Worm (Caenorhabditis elegans): ENCODE data around the gene str-149.

Gene str-149

ce11 chrV:16580424-16580823, 7.2 kb downstream of the str-149 start, which contains the start of gene nhr-271:
Gene nhr-271, minus strand, starts transcription at chrV:16580524.
- TF ChIP-seq him-1 (tag; optimal IDR thresholded peaks at IDR 0.05) (no peak), W03F9.2 (tag; optimal IDR thresholded peaks at IDR 0.05) (no peak), dao-5 (tag; optimal IDR thresholded peaks at IDR 0.05) (no peak)

- TF ChIP-seq dao-5 (tag; optimal IDR thresholded peaks at IDR 0.05): no peak
These were observed 7.8 kb downstream of the str-149 start for ce11 chrV:16581061-16581460.

ce11 chrV:16582973-16583372, 9.7 kb downstream of the str-149 start, which contains the start of gene str-150:
Gene str-150, plus strand, starts transcription at chrV:16583273.
- TF ChIP-seq W03F9.2 (tag; optimal IDR thresholded peaks at IDR 0.05) (no peak), dao-5 (tag; optimal IDR thresholded peaks at IDR 0.05) (no peak), him-1 (tag; optimal IDR thresholded peaks at IDR 0.05) (no peak)

ce11 chrV:16588428-16588827, 15.2 kb downstream of the str-149 start, which contains the start of gene srw-73:
Gene srw-73, minus strand, starts transcription at chrV:16588528.
- TF ChIP-seq W03F9.2 (tag; optimal IDR thresholded peaks at IDR 0.05) (no peak), him-1 (tag; optimal IDR thresholded peaks at IDR 0.05) (no peak), dao-5 (tag; optimal IDR thresholded peaks at IDR 0.05) (no peak)

ce11 chrV:16589488-16589887, 16.2 kb downstream of the str-149 start:
- TF ChIP-seq him-1 (tag; optimal IDR thresholded peaks at IDR 0.05) (no peak), dao-5 (tag; optimal IDR thresholded peaks at IDR 0.05) (no peak), W03F9.2 (tag; optimal IDR thresholded peaks at IDR 0.05) (no peak)

ce11 chrV:16591992-16592798, 18.9 kb downstream of the str-149 start, which contains the start of gene srh-269:
Gene srh-269, minus strand, starts transcription at chrV:16592042.
- TF ChIP-seq him-1 (tag; optimal IDR thresholded peaks at IDR 0.05) (no peak), dao-5 (tag; optimal IDR thresholded peaks at IDR 0.05) (no peak), W03F9.2 (tag; optimal IDR thresholded peaks at IDR 0.05) (no peak)

- no peak for TF ChIP-seq dao-5 (tag; optimal IDR thresholded peaks at IDR 0.05)
- TF ChIP-seq W03F9.2 (tag; optimal IDR thresholded peaks at IDR 0.05): no peak
- TF ChIP-seq him-1 (tag; optimal IDR thresholded peaks at IDR 0.05): no peak
These were observed 19.9 kb downstream of the str-149 start for ce11 chrV:16592947-16593791.

- no peak for TF ChIP-seq dao-5 (tag; optimal IDR thresholded peaks at IDR 0.05)
- no peak for TF ChIP-seq W03F9.2 (tag; optimal IDR thresholded peaks at IDR 0.05)
- TF ChIP-seq him-1 (tag; optimal IDR thresholded peaks at IDR 0.05): no peak
These were observed 20.5 kb downstream of the str-149 start for ce11 chrV:16593792-16594059.

ce11 chrV:16594514-16594913, 21.2 kb downstream of the str-149 start:
- TF ChIP-seq dao-5 (tag; optimal IDR thresholded peaks at IDR 0.05): no peak
- no peak for TF ChIP-seq W03F9.2 (tag; optimal IDR thresholded peaks at IDR 0.05)
- no peak for TF ChIP-seq him-1 (tag; optimal IDR thresholded peaks at IDR 0.05)

ce11 chrV:16595140-16595791, 22.0 kb downstream of the str-149 start, which contains the start of gene cpl-1:
Gene cpl-1, minus strand, starts transcription at chrV:16595346.
- TF ChIP-seq W03F9.2 (tag; optimal IDR thresholded peaks at IDR 0.05) (no peak), him-1 (tag; optimal IDR thresholded peaks at IDR 0.05) (no peak), dao-5 (tag; optimal IDR thresholded peaks at IDR 0.05) (no peak)

- TF ChIP-seq dao-5 (tag; optimal IDR thresholded peaks at IDR 0.05) (no peak), W03F9.2 (tag; optimal IDR thresholded peaks at IDR 0.05) (no peak), him-1 (tag; optimal IDR thresholded peaks at IDR 0.05) (no peak)
These were observed 22.8 kb downstream of the str-149 start for ce11 chrV:16596102-16596501.

ce11 chrV:16598437-16598836, 25.2 kb downstream of the str-149 start:
- TF ChIP-seq him-1 (tag; optimal IDR thresholded peaks at IDR 0.05): no peak
- TF ChIP-seq dao-5 (tag; optimal IDR thresholded peaks at IDR 0.05): no peak
- TF ChIP-seq W03F9.2 (tag; optimal IDR thresholded peaks at IDR 0.05): no peak

ce11 chrV:16599835-16600234, 26.6 kb downstream of the str-149 start:
- TF ChIP-seq dao-5 (tag; optimal IDR thresholded peaks at IDR 0.05): no peak
- no peak for TF ChIP-seq W03F9.2 (tag; optimal IDR thresholded peaks at IDR 0.05)
- TF ChIP-seq him-1 (tag; optimal IDR thresholded peaks at IDR 0.05): no peak

ce11 chrV:16600623-16601022, 27.4 kb downstream of the str-149 start, which contains the start of gene T03E6.9:
Gene T03E6.9, minus strand, starts transcription at chrV:16600723.
- TF ChIP-seq dao-5 (tag; optimal IDR thresholded peaks at IDR 0.05) (no peak), W03F9.2 (tag; optimal IDR thresholded peaks at IDR 0.05) (no peak), him-1 (tag; optimal IDR thresholded peaks at IDR 0.05) (no peak)
